Worm (Caenorhabditis elegans) whole organism, young adult: ENCODE results near the gene C15C8.7.

ENCODE experiments used
- B0019.2 ChIP-seq: fragments of 200-800 bp; sonication (Bioruptor generic); conservative IDR thresholded peaks from 2 replicates; pipeline ENCODE4 v1.3.6; 2022; ENCODE audit warnings: missing genetic modification reagents, missing genetic modification characterization, missing compliant biosample characterization
- F22D6.2 ChIP-seq: sonication (generic microtip); optimal IDR thresholded peaks from 2 replicates; lab custom pipeline; 2016; ENCODE audit warnings: mild to moderate bottlenecking, missing genetic modification characterization, missing compliant biosample characterization
- F39B2.1 ChIP-seq: fragments of 200-800 bp; sonication (Bioruptor generic); IDR thresholded peaks from 2 replicates; pipeline ENCODE4 v1.3.6; 2022; ENCODE audit warnings: missing genetic modification reagents, missing genetic modification characterization, missing compliant biosample characterization
- F55B11.4 ChIP-seq: sonication (generic microtip); optimal IDR thresholded peaks from 2 replicates; lab custom pipeline; 2016; ENCODE audit warnings: missing compliant biosample characterization, missing genetic modification characterization, borderline replicate concordance; ENCODE audit not compliant: insufficient read depth
- F57A8.1 ChIP-seq: fragments of 200-800 bp; sonication (Bioruptor generic); optimal IDR thresholded peaks from 2 replicates; lab custom pipeline; 2018; ENCODE audit warnings: mild to moderate bottlenecking, missing genetic modification characterization, moderate library complexity, missing compliant biosample characterization
- K11D2.4 ChIP-seq: fragments of 200-800 bp; sonication (Bioruptor generic); IDR thresholded peaks from 2 replicates; pipeline ENCODE4 v1.3.6; 2022; ENCODE audit warnings: missing genetic modification reagents, missing genetic modification characterization, missing compliant biosample characterization
- T26A5.8 ChIP-seq: sonication (generic microtip); optimal IDR thresholded peaks from 2 replicates; lab custom pipeline; 2016; ENCODE audit warnings: missing genetic modification characterization, missing compliant biosample characterization
- Y53F4B.3 ChIP-seq: fragments of 200-800 bp; sonication (Bioruptor generic); IDR thresholded peaks from 2 replicates; pipeline ENCODE4 v1.3.6; 2022; ENCODE audit warnings: missing genetic modification reagents, missing genetic modification characterization, missing compliant biosample characterization
- Y56A3A.18 ChIP-seq: fragments of 200-800 bp; sonication (Bioruptor generic); IDR thresholded peaks from 2 replicates; pipeline ENCODE4 v1.3.6; 2022; ENCODE audit warnings: missing genetic modification reagents, missing genetic modification characterization, missing compliant biosample characterization
- Y67H2A.10 ChIP-seq: fragments of 200-800 bp; sonication (Bioruptor generic); conservative IDR thresholded peaks from 2 replicates; pipeline ENCODE4 v1.3.6; 2022; ENCODE audit warnings: missing genetic modification reagents, missing genetic modification characterization, missing compliant biosample characterization
- athp-1 ChIP-seq: sonication (generic microtip); optimal IDR thresholded peaks from 2 replicates; lab custom pipeline; 2017; ENCODE audit warnings: mild to moderate bottlenecking, missing genetic modification characterization, missing compliant biosample characterization
- attf-3 ChIP-seq: fragments of 200-800 bp; sonication (Bioruptor generic); conservative IDR thresholded peaks from 2 replicates; pipeline ENCODE4 v1.3.6; 2022; ENCODE audit warnings: missing genetic modification reagents, missing genetic modification characterization, missing compliant biosample characterization
- bed-2 ChIP-seq: fragments of 200-800 bp; sonication (Bioruptor generic); IDR thresholded peaks from 2 replicates; pipeline ENCODE4 v1.3.6; 2022; ENCODE audit warnings: missing genetic modification reagents, missing genetic modification characterization, missing compliant biosample characterization
- ceh-100 ChIP-seq: fragments of 200-800 bp; sonication (Bioruptor generic); IDR thresholded peaks from 2 replicates; pipeline ENCODE4 v1.3.6; 2022; ENCODE audit warnings: missing genetic modification reagents, missing genetic modification characterization, missing compliant biosample characterization
- ceh-40 ChIP-seq: fragments of 200-800 bp; sonication (Bioruptor generic); IDR thresholded peaks from 2 replicates; pipeline ENCODE4 v1.3.6; 2022; ENCODE audit warnings: missing genetic modification characterization, missing compliant biosample characterization
- die-1 ChIP-seq: sonication (generic microtip); optimal IDR thresholded peaks from 2 replicates; lab custom pipeline; 2016; ENCODE audit warnings: missing genotype, mild to moderate bottlenecking, missing genetic modification characterization, missing compliant biosample characterization
- dox-1 ChIP-seq: fragments of 200-800 bp; sonication (Bioruptor generic); IDR thresholded peaks from 2 replicates; pipeline ENCODE4 v1.3.6; 2022; ENCODE audit warnings: missing genetic modification reagents, missing genetic modification characterization, missing compliant biosample characterization
- efl-1 ChIP-seq: fragments of 150-350 bp; optimal IDR thresholded peaks from 2 replicates; lab custom pipeline; 2014; ENCODE audit warnings: missing biosample characterization, missing genetic modification reagents, missing genetic modification characterization
- egl-44 ChIP-seq: fragments of 200-800 bp; sonication (Bioruptor generic); IDR thresholded peaks from 2 replicates; pipeline ENCODE4 v1.3.6; 2022; ENCODE audit warnings: missing genetic modification reagents, missing genetic modification characterization, missing compliant biosample characterization
- egrh-3 ChIP-seq: fragments of 200-800 bp; sonication (Bioruptor generic); IDR thresholded peaks from 2 replicates; pipeline ENCODE4 v1.3.6; 2022; ENCODE audit warnings: missing genetic modification reagents, missing genetic modification characterization, missing compliant biosample characterization
- hlh-12 ChIP-seq: sonication (generic microtip); optimal IDR thresholded peaks from 2 replicates; lab custom pipeline; 2016; ENCODE audit warnings: missing genetic modification characterization, missing compliant biosample characterization
- hmg-1.2 ChIP-seq: fragments of 200-800 bp; sonication (Bioruptor generic); IDR thresholded peaks from 2 replicates; pipeline ENCODE4 v1.3.6; 2022; ENCODE audit warnings: missing genetic modification reagents, missing genetic modification characterization, missing compliant biosample characterization
- hrde-1 ChIP-seq: sonication (generic microtip); optimal IDR thresholded peaks from 2 replicates; lab custom pipeline; 2016; ENCODE audit warnings: missing genetic modification characterization, mild to moderate bottlenecking, missing compliant biosample characterization, moderate library complexity, missing genotype, missing genetic modification reagents, borderline replicate concordance
- lsy-27 ChIP-seq: sonication (generic microtip); optimal IDR thresholded peaks from 2 replicates; lab custom pipeline; 2017; ENCODE audit warnings: missing genetic modification characterization, mild to moderate bottlenecking, missing compliant biosample characterization, antibody characterized with exemption, missing genotype, borderline replicate concordance; ENCODE audit not compliant: insufficient read depth
- madf-8 ChIP-seq: fragments of 200-800 bp; sonication (Bioruptor generic); conservative IDR thresholded peaks from 2 replicates; pipeline ENCODE4 v1.3.6; 2022; ENCODE audit warnings: missing genetic modification reagents, missing genetic modification characterization, missing compliant biosample characterization
- mcd-1 ChIP-seq: fragments of 200-800 bp; sonication (Bioruptor generic); IDR thresholded peaks from 2 replicates; pipeline ENCODE4 v1.3.6; 2022; ENCODE audit warnings: missing genetic modification reagents, missing genetic modification characterization, missing compliant biosample characterization
- mes-4 ChIP-seq: sonication (generic microtip); optimal IDR thresholded peaks from 2 replicates; lab custom pipeline; 2016; ENCODE audit warnings: missing genotype, missing genetic modification characterization, missing compliant biosample characterization
- nfyb-1 ChIP-seq: fragments of 200-800 bp; sonication (Bioruptor generic); IDR thresholded peaks from 2 replicates; pipeline ENCODE4 v1.3.6; 2022; ENCODE audit warnings: missing genetic modification reagents, missing genetic modification characterization, missing compliant biosample characterization
- nhr-120 ChIP-seq: fragments of 200-800 bp; sonication (Bioruptor generic); IDR thresholded peaks from 2 replicates; pipeline ENCODE4 v1.3.6; 2022; ENCODE audit warnings: missing genetic modification characterization, missing compliant biosample characterization
- nhr-80 ChIP-seq: sonication (generic microtip); optimal IDR thresholded peaks from 2 replicates; lab custom pipeline; 2016; ENCODE audit warnings: missing genetic modification characterization, missing compliant biosample characterization
- nhr-90 ChIP-seq: sonication (generic microtip); optimal IDR thresholded peaks from 2 replicates; lab custom pipeline; 2016; ENCODE audit warnings: missing genotype, mild to moderate bottlenecking, missing genetic modification characterization, missing compliant biosample characterization
- pbrm-1 ChIP-seq: fragments of 200-800 bp; sonication (Bioruptor generic); IDR thresholded peaks from 2 replicates; pipeline ENCODE4 v1.3.6; 2022; ENCODE audit warnings: missing genetic modification reagents, missing genetic modification characterization, missing compliant biosample characterization
- repo-1 ChIP-seq: sonication (generic microtip); optimal IDR thresholded peaks from 2 replicates; lab custom pipeline; 2017; ENCODE audit warnings: mild to moderate bottlenecking, missing genetic modification characterization, missing compliant biosample characterization
- rpc-1 ChIP-seq, 2 experiments: fragments of 150-350 bp in 1 of 2; sonication (generic microtip) in 1 of 2; optimal IDR thresholded peaks; 2 replicates each; lab custom pipeline; 2014 to 2018; ENCODE audit warnings: missing biosample characterization in 1 of 2, missing genetic modification characterization in 1 of 2, missing genetic modification reagents in 1 of 2, missing genotype in 1 of 2
- snpc-1.3 ChIP-seq: sonication (generic microtip); optimal IDR thresholded peaks from 2 replicates; lab custom pipeline; 2017; ENCODE audit warnings: missing genetic modification characterization, mild to moderate bottlenecking, missing compliant biosample characterization, antibody characterized with exemption, moderate library complexity, missing genotype, missing genetic modification reagents; ENCODE audit not compliant: insufficient read depth
- tlf-1 ChIP-seq: fragments of 200-800 bp; sonication (Bioruptor generic); optimal IDR thresholded peaks from 2 replicates; lab custom pipeline; 2018; ENCODE audit warnings: mild to moderate bottlenecking, missing genetic modification characterization, missing compliant biosample characterization
- unc-130 ChIP-seq: sonication (generic microtip); optimal IDR thresholded peaks from 2 replicates; lab custom pipeline; 2016; ENCODE audit warnings: missing genetic modification reagents, missing genetic modification characterization, missing compliant biosample characterization
- xnd-1 ChIP-seq: sonication (generic microtip); optimal IDR thresholded peaks from 2 replicates; lab custom pipeline; 2016; ENCODE audit warnings: missing genotype, missing genetic modification reagents, missing genetic modification characterization, missing compliant biosample characterization
- ztf-25 ChIP-seq: fragments of 200-800 bp; sonication (Bioruptor generic); IDR thresholded peaks from 2 replicates; pipeline ENCODE4 v1.3.6; 2022; ENCODE audit warnings: missing genetic modification reagents, missing genetic modification characterization, missing compliant biosample characterization
- ztf-26 ChIP-seq: sonication (generic microtip); optimal IDR thresholded peaks from 2 replicates; lab custom pipeline; 2017; ENCODE audit warnings: missing genetic modification characterization, missing compliant biosample characterization

C15C8.7 gene

DNA sequence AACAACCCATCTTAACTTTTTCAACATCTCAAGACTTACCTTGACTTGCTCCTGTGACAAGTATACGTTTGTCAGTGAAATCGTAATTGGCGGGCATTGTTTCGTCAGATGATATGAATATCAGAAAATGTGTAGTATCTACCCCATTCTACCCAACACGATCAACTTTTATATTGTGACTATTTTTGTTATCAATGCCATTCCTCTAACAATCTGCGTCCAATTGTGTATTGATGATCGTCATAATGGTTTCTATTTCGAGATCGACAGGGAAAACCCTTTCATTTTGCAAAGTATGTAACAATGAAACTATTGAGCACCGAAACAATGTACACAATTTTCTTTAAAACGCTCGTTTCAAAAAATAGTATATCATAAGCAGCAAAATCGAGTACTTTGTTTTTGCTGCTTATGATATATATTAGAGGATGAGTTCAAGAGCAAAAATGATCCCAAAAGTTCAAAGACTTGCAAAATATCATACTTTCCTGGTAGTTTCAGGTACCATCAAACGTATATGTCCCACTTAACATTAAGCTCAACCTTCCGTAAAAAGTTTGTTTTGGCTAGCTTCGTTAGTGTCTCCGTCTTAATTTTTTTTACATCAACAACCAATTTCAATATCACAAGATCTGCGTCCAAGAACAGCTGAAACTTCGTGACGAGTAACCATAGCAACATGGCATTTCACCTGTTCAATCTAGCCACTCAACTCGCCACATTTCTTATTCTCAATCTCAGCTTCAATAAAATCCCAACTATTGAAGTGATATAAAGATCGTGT is 11.2 kb downstream of the C15C8.7 start, which contains the start of the genes dhs-21 and xbx-9:
Gene dhs-21 (minus strand): TSS at position 181 of the 784 bp plus-strand sequence.
Gene xbx-9 (plus strand): TSS at position 734 of the 784 bp plus-strand sequence.
- TF ChIP-seq K11D2.4 = no peak
- peak; percentile 70 for TF ChIP-seq nhr-80 (tag; lab: Kevin White, UChicago)

DNA sequence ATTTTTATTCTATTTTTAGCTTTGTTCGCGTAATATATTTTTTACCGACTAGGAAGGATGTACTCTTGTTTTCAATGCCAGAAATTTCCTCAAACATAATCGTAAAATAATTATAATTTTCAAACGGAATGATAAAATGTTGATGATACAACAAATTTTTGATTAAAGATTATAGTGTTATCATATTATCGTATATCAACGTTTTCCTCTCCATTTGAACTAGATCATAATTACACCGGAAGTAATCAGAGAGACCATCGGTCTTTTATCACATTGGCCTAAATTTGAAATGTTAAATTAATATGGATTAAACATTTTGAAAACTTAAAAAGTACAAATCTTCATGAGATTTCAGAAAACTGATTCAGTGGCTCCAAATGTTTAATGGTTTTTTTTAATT is 12.1 kb downstream of the C15C8.7 start:
- TF ChIP-seq T26A5.8 = no peak
- no peak for TF ChIP-seq pbrm-1
- TF ChIP-seq F57A8.1 (GFP tag; lab: Kevin White, UChicago) = no peak
- TF ChIP-seq snpc-1.3 = no peak
- TF ChIP-seq nhr-80 (tag; lab: Kevin White, UChicago) = peak; percentile 5
- no peak for TF ChIP-seq egrh-3 (GFP tag; lab: Robert Waterston, UW)
- TF ChIP-seq ceh-100 = no peak

DNA sequence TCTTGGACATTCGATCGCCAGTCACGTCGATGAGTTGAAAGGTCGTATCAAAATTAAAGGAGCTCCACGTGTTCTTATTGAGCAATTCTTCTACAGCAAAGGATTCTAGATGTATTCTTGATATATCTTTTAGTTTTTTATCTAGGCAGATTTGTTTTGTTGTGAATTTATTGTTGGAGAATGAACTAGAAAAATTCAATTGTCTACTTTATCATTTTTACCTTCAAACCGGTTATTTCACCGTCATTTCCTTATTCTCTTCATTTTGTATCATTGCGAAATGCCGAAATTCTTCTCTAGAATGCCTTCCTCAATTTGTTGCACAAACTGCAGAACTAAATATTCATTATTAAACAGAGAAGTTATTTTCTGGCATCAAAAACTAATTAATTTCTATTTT is 15.6 kb downstream of the C15C8.7 start, which contains the start of gene R11D1.10:
Gene R11D1.10 (plus strand): TSS at position 301 of the 400 bp plus-strand sequence.
- TF ChIP-seq efl-1 (GFP tag; lab: Kevin White, UChicago) = no peak
- no peak for TF ChIP-seq egl-44 (GFP tag; lab: Robert Waterston, UW)
- TF ChIP-seq rpc-1 (optimal IDR thresholded peaks at IDR 0.05; lab: Kevin White, UChicago) = no peak
- no peak for TF ChIP-seq rpc-1 (tag; optimal IDR thresholded peaks at IDR 0.05; lab: Kevin White, UChicago)
- no peak for TF ChIP-seq hmg-1.2 (GFP tag; lab: Robert Waterston, UW)
- TF ChIP-seq nhr-90 (tag; lab: Kevin White, UChicago) = no peak
- TF ChIP-seq nhr-80 (tag; lab: Kevin White, UChicago) = no peak
- no peak for TF ChIP-seq egrh-3 (GFP tag; lab: Robert Waterston, UW)
- no peak for TF ChIP-seq mes-4 (tag; lab: Kevin White, UChicago)
- TF ChIP-seq F39B2.1 (GFP tag; lab: Robert Waterston, UW) = no peak
- TF ChIP-seq ceh-40 (GFP tag; lab: Robert Waterston, UW) = no peak
- TF ChIP-seq Y56A3A.18 (GFP tag; lab: Robert Waterston, UW) = no peak
- no peak for TF ChIP-seq tlf-1
- TF ChIP-seq athp-1 (tag; lab: Kevin White, UChicago) = no peak
- TF ChIP-seq K11D2.4 = no peak
- TF ChIP-seq Y67H2A.10 (GFP tag; lab: Robert Waterston, UW) = no peak

DNA sequence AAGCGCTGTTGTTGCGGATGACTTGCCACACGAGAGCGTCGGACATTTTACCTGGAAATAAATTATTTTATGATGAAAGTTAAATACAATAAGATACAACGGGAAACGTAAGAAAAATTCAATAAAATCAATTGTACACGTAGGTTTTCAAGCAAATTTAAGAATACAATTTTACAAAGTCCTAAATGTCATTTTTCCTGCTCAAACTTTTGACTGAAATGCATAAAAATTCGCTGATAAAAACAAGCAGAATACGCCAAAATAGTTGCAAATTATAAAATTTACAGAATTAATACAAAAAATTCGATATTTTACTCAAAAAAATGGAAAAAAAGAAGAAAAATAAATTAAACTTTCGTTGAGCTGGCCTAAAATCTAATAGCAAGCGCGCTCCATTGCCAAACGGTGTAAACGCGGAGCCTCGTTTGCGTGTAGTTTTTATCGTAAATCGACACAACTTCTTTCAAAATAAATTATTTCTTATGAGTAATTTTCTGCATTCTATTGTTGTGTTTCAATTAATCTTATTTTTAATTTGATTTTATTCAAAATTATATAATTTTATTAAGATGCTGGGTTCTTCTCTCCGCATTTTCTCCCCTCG is 16.7 kb downstream of the C15C8.7 start, which contains the start of the genes rpl-28 and mrpl-49:
Gene rpl-28 (minus strand): TSS at position 51 of the 604 bp plus-strand sequence.
Gene mrpl-49 (plus strand): TSS at position 570 of the 604 bp plus-strand sequence.
- TF ChIP-seq nhr-80 (tag; lab: Kevin White, UChicago) = peak; percentile 59
- TF ChIP-seq dox-1 (GFP tag; lab: Robert Waterston, UW) = peak; percentile 64
- TF ChIP-seq egl-44 (GFP tag; lab: Robert Waterston, UW) = no peak
- TF ChIP-seq nhr-120 = no peak
- TF ChIP-seq F55B11.4 (tag; lab: Kevin White, UChicago) = no peak
- no peak for TF ChIP-seq Y53F4B.3 (GFP tag; lab: Robert Waterston, UW)
- no peak for TF ChIP-seq Y67H2A.10 (GFP tag; lab: Robert Waterston, UW)
- TF ChIP-seq K11D2.4 = no peak
- TF ChIP-seq mcd-1 = peak; percentile 96
- 0 out of 2 replicates have a peak, but pooled peaks have one; percentile 4 for TF ChIP-seq madf-8 (GFP tag; lab: Robert Waterston, UW)
- no peak for TF ChIP-seq F57A8.1 (GFP tag; lab: Kevin White, UChicago)
- no peak for TF ChIP-seq die-1 (tag; lab: Kevin White, UChicago)
- no peak for TF ChIP-seq ztf-25
- TF ChIP-seq B0019.2 (GFP tag; lab: Robert Waterston, UW) = 0 out of 2 replicates have a peak, but pooled peaks have one; percentile 25
- no peak for TF ChIP-seq nfyb-1 (GFP tag; lab: Robert Waterston, UW)
- peak; percentile 52 for TF ChIP-seq hmg-1.2 (GFP tag; lab: Robert Waterston, UW)
- peak; percentile 21 for TF ChIP-seq ztf-26 (tag; lab: Kevin White, UChicago)
- no peak for TF ChIP-seq repo-1
- no peak for TF ChIP-seq F22D6.2
- TF ChIP-seq bed-2 (GFP tag; lab: Robert Waterston, UW) = no peak
- no peak for TF ChIP-seq lsy-27 (tag; lab: Kevin White, UChicago)
- TF ChIP-seq hlh-12 (tag; lab: Kevin White, UChicago) = no peak
- no peak for TF ChIP-seq hrde-1
- TF ChIP-seq xnd-1 (tag; lab: Kevin White, UChicago) = no peak
- TF ChIP-seq attf-3 (GFP tag; lab: Robert Waterston, UW) = peak; percentile 99
- no peak for TF ChIP-seq unc-130 (GFP tag; lab: Kevin White, UChicago)
